Fruit fly (Drosophila melanogaster) whole organism, pupa: ENCODE results near the gene Mekk1.

Experiments
- CG10348 ChIP-seq: fragments of 200-800 bp; sonication (Bioruptor generic); IDR thresholded peaks from 2 replicates; pipeline ENCODE4 v1.3.6; 2022; ENCODE audit warnings: missing biosample characterization, missing genetic modification characterization
- CG13204 ChIP-seq: fragments of 200-800 bp; sonication (Bioruptor generic); optimal IDR thresholded peaks from 2 replicates; lab custom pipeline; 2018; ENCODE audit warnings: missing biosample characterization, mild to moderate bottlenecking, missing genetic modification characterization, moderate library complexity
- CG14655 ChIP-seq: fragments of 200-800 bp; sonication (Bioruptor generic); optimal IDR thresholded peaks from 3 replicates; lab custom pipeline; 2017; ENCODE audit warnings: mild to moderate bottlenecking, missing biosample characterization, missing genetic modification reagents, missing genetic modification characterization
- CG17806 ChIP-seq: fragments of 200-800 bp; sonication (Bioruptor generic); optimal IDR thresholded peaks from 2 replicates; lab custom pipeline; 2018; ENCODE audit warnings: missing biosample characterization, mild to moderate bottlenecking, missing genetic modification characterization, moderate library complexity
- CG32121 ChIP-seq: fragments of 200-800 bp; sonication (Bioruptor generic); IDR thresholded peaks from 2 replicates; pipeline ENCODE4 v1.3.6; 2022; ENCODE audit warnings: missing biosample characterization, missing genetic modification characterization
- CG34367 ChIP-seq: fragments of 200-800 bp; sonication (Bioruptor generic); optimal IDR thresholded peaks from 2 replicates; lab custom pipeline; 2018; ENCODE audit warnings: missing biosample characterization, mild to moderate bottlenecking, missing genetic modification characterization
- CG4496 ChIP-seq: fragments of 200-800 bp; sonication (Bioruptor generic); IDR thresholded peaks from 3 replicates; pipeline ENCODE4 v1.3.6; 2022; ENCODE audit warnings: missing biosample characterization, missing genetic modification characterization
- Ets98B ChIP-seq: fragments of 200-800 bp; sonication (Bioruptor generic); IDR thresholded peaks from 2 replicates; pipeline ENCODE4 v1.3.6; 2022; ENCODE audit warnings: missing biosample characterization, missing genetic modification characterization
- Pif1A ChIP-seq: fragments of 200-800 bp; sonication (Bioruptor generic); optimal IDR thresholded peaks from 3 replicates; lab custom pipeline; 2016; ENCODE audit warnings: missing biosample characterization, missing genetic modification characterization
- Pif1B ChIP-seq: fragments of 200-800 bp; sonication (Bioruptor generic); optimal IDR thresholded peaks from 3 replicates; lab custom pipeline; 2016; ENCODE audit warnings: missing biosample characterization, missing genetic modification characterization
- Snoo ChIP-seq: fragments of 200-800 bp; sonication (Bioruptor generic); optimal IDR thresholded peaks from 3 replicates; lab custom pipeline; 2017; ENCODE audit warnings: missing biosample characterization, mild to moderate bottlenecking, missing genetic modification characterization, inconsistent platforms
- fd96Ca ChIP-seq: fragments of 200-800 bp; sonication (Bioruptor generic); IDR thresholded peaks from 3 replicates; pipeline ENCODE4 v1.3.6; 2022; ENCODE audit warnings: missing biosample characterization, missing genetic modification characterization
- gl ChIP-seq: fragments of 200-800 bp; sonication (Bioruptor generic); optimal IDR thresholded peaks from 2 replicates; lab custom pipeline; 2018; ENCODE audit warnings: missing biosample characterization, mild to moderate bottlenecking, missing genetic modification characterization
- rn ChIP-seq: fragments of 200-800 bp; sonication (Bioruptor generic); IDR thresholded peaks from 2 replicates; pipeline ENCODE4 v1.3.6; 2022; ENCODE audit warnings: missing biosample characterization, missing genetic modification characterization

- TF ChIP-seq CG32121 = no peak
- no peak for TF ChIP-seq Pif1B
- no peak for TF ChIP-seq CG34367 (tag; lab: Kevin White, UChicago)
- no peak for TF ChIP-seq gl (tag; lab: Kevin White, UChicago)
- no peak for TF ChIP-seq CG10348 (GFP tag; lab: Robert Waterston, UW)
- no peak for TF ChIP-seq CG13204
- TF ChIP-seq Ets98B (GFP tag; lab: Robert Waterston, UW) = no peak
- no peak for TF ChIP-seq rn (GFP tag; lab: Robert Waterston, UW)
- TF ChIP-seq CG4496 (GFP tag; lab: Robert Waterston, UW) = no peak
- no peak for TF ChIP-seq fd96Ca (GFP tag; lab: Robert Waterston, UW)
- no peak for TF ChIP-seq Snoo
- TF ChIP-seq Pif1A (GFP tag; lab: Kevin White, UChicago) = no peak
- TF ChIP-seq CG14655 (GFP tag; lab: Kevin White, UChicago) = no peak
- TF ChIP-seq CG17806 = no peak
Measured at dm6 chr3R:18703514-18703913, 39.9 kb downstream of the Mekk1 start.
